Fruit fly (Drosophila melanogaster) whole organism, embryonic: ENCODE results near the gene Klp67A.

Source experiments
- CG10209 ChIP-seq: fragments of 200-800 bp; sonication (Bioruptor generic); optimal IDR thresholded peaks from 3 replicates; lab custom pipeline; 2017; ENCODE audit warnings: missing biosample characterization, mild to moderate bottlenecking, missing genetic modification characterization, missing genetic modification reagents
- CG10366 ChIP-seq: fragments of 200-800 bp; sonication (Bioruptor generic); IDR thresholded peaks from 2 replicates; pipeline ENCODE4 v1.3.6; 2022; ENCODE audit warnings: missing biosample characterization, missing genetic modification characterization
- CG10431 ChIP-seq: fragments of 200-800 bp; sonication (Bioruptor generic); optimal IDR thresholded peaks from 3 replicates; lab custom pipeline; 2018; ENCODE audit warnings: missing biosample characterization, mild to moderate bottlenecking, missing genetic modification characterization
- CG11247 ChIP-seq: fragments of 200-800 bp; sonication (Bioruptor generic); IDR thresholded peaks from 2 replicates; pipeline ENCODE4 v1.3.6; 2022; ENCODE audit warnings: missing biosample characterization, missing genetic modification characterization
- CG12942 ChIP-seq: fragments of 200-800 bp; sonication (Bioruptor generic); optimal IDR thresholded peaks from 3 replicates; lab custom pipeline; 2016; ENCODE audit warnings: missing biosample characterization, missing genetic modification characterization
- CG14014 ChIP-seq: fragments of 200-800 bp; sonication (Bioruptor generic); IDR thresholded peaks from 2 replicates; pipeline ENCODE4 v1.3.6; 2022; ENCODE audit warnings: missing biosample characterization, missing genetic modification characterization
- CG14965 ChIP-seq: fragments of 200-800 bp; sonication (Bioruptor generic); optimal IDR thresholded peaks from 2 replicates; lab custom pipeline; 2016; ENCODE audit warnings: missing biosample characterization, missing genetic modification characterization, borderline replicate concordance
- CG15011 ChIP-seq: fragments of 200-800 bp; sonication (Bioruptor generic); optimal IDR thresholded peaks from 3 replicates; lab custom pipeline; 2018; ENCODE audit warnings: missing biosample characterization, mild to moderate bottlenecking, missing genetic modification characterization
- CG15601 ChIP-seq: fragments of 200-800 bp; sonication (Bioruptor generic); optimal IDR thresholded peaks from 3 replicates; lab custom pipeline; 2019; ENCODE audit warnings: missing biosample characterization, mild to moderate bottlenecking, missing genetic modification characterization, moderate library complexity
- CG16779 ChIP-seq: fragments of 200-800 bp; sonication (Bioruptor generic); IDR thresholded peaks from 2 replicates; pipeline ENCODE4 v1.3.6; 2022; ENCODE audit warnings: missing biosample characterization, missing genetic modification characterization
- CG17802 ChIP-seq: fragments of 200-800 bp; sonication (Bioruptor generic); optimal IDR thresholded peaks from 2 replicates; lab custom pipeline; 2018; ENCODE audit warnings: missing biosample characterization, mild to moderate bottlenecking, missing genetic modification characterization, moderate library complexity
- CG18011 ChIP-seq: fragments of 200-800 bp; sonication (Bioruptor generic); optimal IDR thresholded peaks from 2 replicates; lab custom pipeline; 2017; ENCODE audit warnings: missing biosample characterization, missing genetic modification characterization, mild to moderate bottlenecking, moderate library complexity, missing genotype
- CG18476 ChIP-seq: fragments of 200-800 bp; sonication (Bioruptor generic); optimal IDR thresholded peaks from 2 replicates; lab custom pipeline; 2016; ENCODE audit warnings: missing biosample characterization, mild to moderate bottlenecking, missing genetic modification characterization
- CG18764 ChIP-seq: fragments of 200-800 bp; sonication (Bioruptor generic); optimal IDR thresholded peaks from 3 replicates; lab custom pipeline; 2016; ENCODE audit warnings: missing biosample characterization, missing genetic modification characterization
- CG30431 ChIP-seq: fragments of 200-800 bp; sonication (Bioruptor generic); optimal IDR thresholded peaks from 2 replicates; lab custom pipeline; 2017; ENCODE audit warnings: missing biosample characterization, missing genetic modification characterization
- CG31388 ChIP-seq: fragments of 200-800 bp; sonication (Bioruptor generic); optimal IDR thresholded peaks from 2 replicates; lab custom pipeline; 2016; ENCODE audit warnings: missing biosample characterization, missing genetic modification characterization
- CG34224 ChIP-seq: fragments of 200-800 bp; sonication (Bioruptor generic); IDR thresholded peaks from 3 replicates; pipeline ENCODE4 v1.3.6; 2022; ENCODE audit warnings: missing biosample characterization, missing genetic modification characterization; ENCODE audit not compliant: partially characterized antibody
- CG34376 ChIP-seq: fragments of 200-800 bp; sonication (Bioruptor generic); optimal IDR thresholded peaks from 2 replicates; lab custom pipeline; 2018; ENCODE audit warnings: missing biosample characterization, mild to moderate bottlenecking, missing genetic modification characterization
- CG4282 ChIP-seq: fragments of 200-800 bp; sonication (Bioruptor generic); optimal IDR thresholded peaks from 2 replicates; lab custom pipeline; 2016; ENCODE audit warnings: missing biosample characterization, missing genetic modification characterization
- CG4360 ChIP-seq: fragments of 200-800 bp; sonication (Bioruptor generic); IDR thresholded peaks from 2 replicates; pipeline ENCODE4 v1.3.6; 2022; ENCODE audit warnings: missing biosample characterization, missing genetic modification characterization
- CG43689 ChIP-seq: fragments of 200-800 bp; sonication (Bioruptor generic); IDR thresholded peaks from 2 replicates; pipeline ENCODE4 v1.3.6; 2022; ENCODE audit warnings: missing biosample characterization, missing genetic modification characterization
- CG4424 ChIP-seq: fragments of 200-800 bp; sonication (Bioruptor generic); optimal IDR thresholded peaks from 3 replicates; lab custom pipeline; 2016; ENCODE audit warnings: missing biosample characterization, missing genetic modification characterization
- CG5245 ChIP-seq: fragments of 200-800 bp; sonication (Bioruptor generic); optimal IDR thresholded peaks from 3 replicates; lab custom pipeline; 2016; ENCODE audit warnings: missing biosample characterization, missing genetic modification characterization
- CG8765 ChIP-seq: fragments of 200-800 bp; sonication (Bioruptor generic); IDR thresholded peaks from 2 replicates; pipeline ENCODE4 v1.3.6; 2022; ENCODE audit warnings: missing biosample characterization, missing genetic modification characterization
- CG9215 ChIP-seq: fragments of 200-800 bp; sonication (Bioruptor generic); IDR thresholded peaks from 2 replicates; pipeline ENCODE4 v1.3.6; 2022; ENCODE audit warnings: missing biosample characterization, missing genetic modification characterization
- CG9797 ChIP-seq: fragments of 200-800 bp; sonication (Bioruptor generic); optimal IDR thresholded peaks from 3 replicates; lab custom pipeline; 2018; ENCODE audit warnings: missing biosample characterization, mild to moderate bottlenecking, missing genetic modification characterization
- CHES-1-like ChIP-seq: fragments of 200-800 bp; sonication (Bioruptor generic); optimal IDR thresholded peaks from 2 replicates; lab custom pipeline; 2016; ENCODE audit warnings: missing biosample characterization, missing genetic modification characterization
- Dll ChIP-seq: fragments of 200-800 bp; sonication (Bioruptor generic); IDR thresholded peaks from 4 replicates; pipeline ENCODE4 v1.3.6; 2022; ENCODE audit warnings: missing biosample characterization, missing genetic modification characterization; ENCODE audit not compliant: partially characterized antibody
- Ets97D ChIP-seq: fragments of 200-800 bp; sonication (Bioruptor generic); optimal IDR thresholded peaks from 3 replicates; lab custom pipeline; 2016; ENCODE audit warnings: missing biosample characterization, missing genetic modification characterization
- HLH54F ChIP-seq: fragments of 200-800 bp; sonication (Bioruptor generic); optimal IDR thresholded peaks from 3 replicates; lab custom pipeline; 2016; ENCODE audit warnings: missing biosample characterization, missing genetic modification characterization
- HmgZ ChIP-seq: fragments of 200-800 bp; sonication (Bioruptor generic); optimal IDR thresholded peaks from 2 replicates; lab custom pipeline; 2018; ENCODE audit warnings: missing biosample characterization, mild to moderate bottlenecking, missing genetic modification characterization
- Hmx ChIP-seq: fragments of 200-800 bp; sonication (Bioruptor generic); optimal IDR thresholded peaks from 2 replicates; lab custom pipeline; 2016; ENCODE audit warnings: missing biosample characterization, missing genetic modification characterization
- Max ChIP-seq: fragments of 200-800 bp; sonication (Bioruptor generic); optimal IDR thresholded peaks from 2 replicates; lab custom pipeline; 2016; ENCODE audit warnings: missing biosample characterization, mild to moderate bottlenecking, missing genetic modification characterization
- NK7.1 ChIP-seq: fragments of 200-800 bp; sonication (Bioruptor generic); optimal IDR thresholded peaks from 3 replicates; lab custom pipeline; 2016; ENCODE audit warnings: missing biosample characterization, missing genetic modification characterization
- Opbp ChIP-seq: fragments of 200-800 bp; sonication (Bioruptor generic); IDR thresholded peaks from 3 replicates; pipeline ENCODE4 v1.3.6; 2022; ENCODE audit warnings: missing biosample characterization, missing genetic modification characterization; ENCODE audit not compliant: partially characterized antibody
- Stat92E ChIP-seq, 3 experiments: fragments of >200 bp in 2 of 3; fragments of 200-800 bp in 1 of 3; sonication (Bioruptor generic) in 1 of 3; optimal IDR thresholded peaks; 2 replicates each; lab custom pipeline; 2017 to 2019; ENCODE audit warnings: missing biosample characterization in 3 of 3, missing genetic modification characterization in 3 of 3, mild to moderate bottlenecking in 1 of 3, moderate library complexity in 1 of 3
- ato ChIP-seq: fragments of 200-800 bp; sonication (Bioruptor generic); IDR thresholded peaks from 2 replicates; pipeline ENCODE4 v1.3.6; 2022; ENCODE audit warnings: missing biosample characterization, missing genetic modification characterization; ENCODE audit not compliant: partially characterized antibody
- chm ChIP-seq: fragments of 200-800 bp; sonication (Bioruptor generic); IDR thresholded peaks from 2 replicates; pipeline ENCODE4 v1.3.6; 2022; ENCODE audit warnings: missing biosample characterization, missing genetic modification characterization
- ci ChIP-seq: fragments of 200-800 bp; sonication (Bioruptor generic); IDR thresholded peaks from 3 replicates; pipeline ENCODE4 v1.3.6; 2022; ENCODE audit warnings: missing biosample characterization, missing genetic modification characterization
- en ChIP-seq: fragments of 200-800 bp; sonication (Bioruptor generic); optimal IDR thresholded peaks from 2 replicates; lab custom pipeline; 2016; ENCODE audit warnings: missing biosample characterization, missing genetic modification characterization
- gro ChIP-seq: fragments of 200-800 bp; sonication (Bioruptor generic); optimal IDR thresholded peaks from 2 replicates; lab custom pipeline; 2016; ENCODE audit warnings: missing biosample characterization, missing genetic modification characterization
- gsb-n ChIP-seq: fragments of 200-800 bp; sonication (Bioruptor generic); optimal IDR thresholded peaks from 3 replicates; lab custom pipeline; 2018; ENCODE audit warnings: missing biosample characterization, mild to moderate bottlenecking, missing genetic modification characterization
- hb ChIP-seq: fragments of 200-800 bp; sonication (Bioruptor generic); IDR thresholded peaks from 3 replicates; pipeline ENCODE4 v1.3.6; 2022; ENCODE audit warnings: missing biosample characterization, missing genetic modification characterization; ENCODE audit not compliant: partially characterized antibody
- inv ChIP-seq: fragments of 200-800 bp; sonication (Bioruptor generic); IDR thresholded peaks from 2 replicates; pipeline ENCODE4 v1.3.6; 2022; ENCODE audit warnings: missing biosample characterization, missing genetic modification characterization; ENCODE audit not compliant: partially characterized antibody
- jigr1 ChIP-seq: fragments of 200-800 bp; sonication (Bioruptor generic); IDR thresholded peaks from 3 replicates; pipeline ENCODE4 v1.3.6; 2022; ENCODE audit warnings: missing biosample characterization, missing genetic modification characterization
- odd ChIP-seq: fragments of 200-800 bp; sonication (Bioruptor generic); optimal IDR thresholded peaks from 2 replicates; lab custom pipeline; 2017; ENCODE audit warnings: missing biosample characterization, mild to moderate bottlenecking, missing genetic modification characterization
- org-1 ChIP-seq: fragments of 200-800 bp; sonication (Bioruptor generic); optimal IDR thresholded peaks from 2 replicates; lab custom pipeline; 2017; ENCODE audit warnings: missing biosample characterization, missing genetic modification characterization
- repo ChIP-seq: fragments of 200-800 bp; sonication (Bioruptor generic); optimal IDR thresholded peaks from 2 replicates; lab custom pipeline; 2016; ENCODE audit warnings: missing biosample characterization, missing genetic modification characterization
- sens-2 ChIP-seq: fragments of 200-800 bp; sonication (Bioruptor generic); IDR thresholded peaks from 2 replicates; pipeline ENCODE4 v1.3.6; 2022; ENCODE audit warnings: missing biosample characterization, missing genetic modification characterization
- sim ChIP-seq: fragments of 200-800 bp; sonication (Bioruptor generic); IDR thresholded peaks from 2 replicates; pipeline ENCODE4 v1.3.6; 2022; ENCODE audit warnings: missing biosample characterization, missing genetic modification characterization
- tin ChIP-seq: fragments of 200-800 bp; sonication (Bioruptor generic); optimal IDR thresholded peaks from 3 replicates; lab custom pipeline; 2016; ENCODE audit warnings: missing biosample characterization, missing genetic modification characterization
- ttk ChIP-seq: fragments of 200-800 bp; sonication (Bioruptor generic); IDR thresholded peaks from 2 replicates; pipeline ENCODE4 v2.1.2; 2022; ENCODE audit warnings: missing biosample characterization, missing genetic modification characterization

Klp67A gene

DNA sequence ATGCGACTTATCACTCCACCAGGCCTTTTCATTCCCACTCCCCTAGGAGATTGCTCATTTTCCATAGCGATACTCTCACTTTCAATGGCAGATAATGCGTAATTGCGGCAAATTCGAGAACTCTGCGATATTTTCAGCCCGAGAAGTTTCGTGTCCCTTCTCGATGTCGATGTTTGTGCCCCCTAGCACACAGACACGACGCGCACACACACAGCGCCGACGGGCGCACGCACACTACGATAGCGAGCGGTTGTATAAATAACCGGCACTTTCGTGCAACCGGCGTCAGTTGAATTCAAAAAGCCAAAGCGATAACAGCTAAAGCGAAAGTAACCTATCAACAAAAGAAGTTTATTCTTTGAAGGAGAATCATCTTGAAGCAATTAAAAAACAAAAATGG lies 14.8 kb upstream of the Klp67A start, which contains the start of gene Hsp23 (continued):
- TF ChIP-seq Dll (GFP tag; lab: Robert Waterston, UW) (peak; percentile 39; the same call in 1 of the 4 replicates), HLH54F (GFP tag; lab: Kevin White, UChicago) (no peak), CG31388 (GFP tag; lab: Kevin White, UChicago) (no peak), Opbp (GFP tag; lab: Robert Waterston, UW) (peak; percentile 54; the same call in 2 of the 3 replicates), NK7.1 (GFP tag; lab: Kevin White, UChicago) (no peak), CG5245 (no peak), Hmx (GFP tag; lab: Kevin White, UChicago) (no peak), CG34376 (GFP tag; lab: Kevin White, UChicago) (no peak), CG11247 (GFP tag; lab: Robert Waterston, UW) (no peak), CG17802 (tag; lab: Kevin White, UChicago) (no peak), jigr1 (GFP tag; lab: Robert Waterston, UW) (no peak), hb (GFP tag; lab: Robert Waterston, UW) (no peak), CG15601 (tag; lab: Kevin White, UChicago) (peak; percentile 41), CG43689 (no peak), CG12942 (GFP tag; lab: Kevin White, UChicago) (no peak), chm (GFP tag; lab: Robert Waterston, UW) (no peak), CG4424 (no peak), inv (no peak), ttk (no peak), CG8765 (GFP tag; lab: Robert Waterston, UW) (no peak), CHES-1-like (GFP tag; lab: Kevin White, UChicago) (no peak), ato (GFP tag; lab: Robert Waterston, UW) (no peak), HmgZ (tag; lab: Kevin White, UChicago) (no peak), CG10209 (no peak), CG18011 (no peak), ci (0 out of 3 replicates have a peak, but pooled peaks have one; percentile 10), en (GFP tag; lab: Kevin White, UChicago) (no peak), CG18476 (no peak), sim (GFP tag; lab: Robert Waterston, UW) (no peak), sens-2 (no peak), Ets97D (GFP tag; lab: Kevin White, UChicago) (no peak), CG9797 (GFP tag; lab: Kevin White, UChicago) (no peak), CG16779 (no peak), org-1 (no peak), tin (GFP tag; lab: Kevin White, UChicago) (no peak), CG14014 (no peak), repo (GFP tag; lab: Kevin White, UChicago) (no peak), CG30431 (GFP tag; lab: Kevin White, UChicago) (no peak), odd (GFP tag; lab: Kevin White, UChicago) (no peak), CG4282 (GFP tag; lab: Kevin White, UChicago) (no peak), CG14965 (GFP tag; lab: Kevin White, UChicago) (no peak), CG10366 (GFP tag; lab: Robert Waterston, UW) (no peak), CG10431 (GFP tag; lab: Kevin White, UChicago) (no peak), CG34224 (peak; percentile 30; the same call in 1 of the 3 replicates), gro (GFP tag; lab: Kevin White, UChicago) (no peak), gsb-n (tag; lab: Kevin White, UChicago) (no peak), Stat92E (GFP tag; optimal IDR thresholded peaks at IDR 0.05; lab: Kevin White, UChicago) (no peak), CG15011 (GFP tag; lab: Kevin White, UChicago) (no peak), CG4360 (GFP tag; lab: Robert Waterston, UW) (no peak), Max (no peak), CG9215 (GFP tag; lab: Robert Waterston, UW) (no peak), CG18764 (GFP tag; lab: Kevin White, UChicago) (no peak)
